Worm (Caenorhabditis elegans) whole organism, L2 larva: Measurements from ENCODE around the gene T08D10.3.

Experiments used
- C34F6.9 ChIP-seq: fragments of 150-350 bp; optimal IDR thresholded peaks from 2 replicates; lab custom pipeline; 2014; ENCODE audit warnings: missing biosample characterization, missing genetic modification characterization
- F13H6.1 ChIP-seq: sonication (generic microtip); optimal IDR thresholded peaks from 2 replicates; lab custom pipeline; 2016; ENCODE audit warnings: missing genetic modification characterization, missing compliant biosample characterization
- R02D3.7 ChIP-seq: fragments of 150-350 bp; optimal IDR thresholded peaks from 2 replicates; lab custom pipeline; 2014; ENCODE audit warnings: missing biosample characterization, missing genetic modification characterization
- ZK546.5 ChIP-seq: sonication (generic microtip); optimal IDR thresholded peaks from 2 replicates; lab custom pipeline; 2017; ENCODE audit warnings: missing biosample characterization, missing genetic modification characterization
- alr-1 ChIP-seq: fragments of 150-350 bp; optimal IDR thresholded peaks from 2 replicates; lab custom pipeline; 2014; ENCODE audit warnings: missing biosample characterization, missing genetic modification characterization
- aly-2 ChIP-seq: fragments of 150-350 bp; optimal IDR thresholded peaks from 2 replicates; lab custom pipeline; 2014; ENCODE audit warnings: missing biosample characterization, missing genetic modification characterization
- ama-1 ChIP-seq: fragments of 150-350 bp; optimal IDR thresholded peaks from 2 replicates; lab custom pipeline; 2018; ENCODE audit warnings: inconsistent platforms
- blmp-1 ChIP-seq: sonication (generic microtip); optimal IDR thresholded peaks from 2 replicates; lab custom pipeline; 2017; ENCODE audit warnings: missing genetic modification characterization, mild to moderate bottlenecking, missing compliant biosample characterization, antibody characterized with exemption, moderate library complexity; ENCODE audit not compliant: insufficient read depth
- ceh-16 ChIP-seq: fragments of 150-350 bp; optimal IDR thresholded peaks from 2 replicates; lab custom pipeline; 2014; ENCODE audit warnings: missing biosample characterization, missing genetic modification characterization
- crh-2 ChIP-seq: sonication (generic microtip); optimal IDR thresholded peaks from 2 replicates; lab custom pipeline; 2017; ENCODE audit warnings: missing biosample characterization, missing genetic modification characterization
- dmd-4 ChIP-seq: sonication (generic microtip); optimal IDR thresholded peaks from 2 replicates; lab custom pipeline; 2017; ENCODE audit warnings: missing biosample characterization, missing genetic modification characterization
- egl-27 ChIP-seq: sonication (generic microtip); optimal IDR thresholded peaks from 3 replicates; lab custom pipeline; 2017; ENCODE audit warnings: missing biosample characterization, missing genetic modification reagents, missing genetic modification characterization
- elt-1 ChIP-seq: fragments of 150-350 bp; optimal IDR thresholded peaks from 2 replicates; lab custom pipeline; 2014; ENCODE audit warnings: missing biosample characterization, missing genetic modification characterization
- fos-1 ChIP-seq: fragments of 150-350 bp; optimal IDR thresholded peaks from 2 replicates; lab custom pipeline; 2014; ENCODE audit warnings: missing biosample characterization, missing genetic modification characterization
- gmeb-1 ChIP-seq: fragments of 150-350 bp; optimal IDR thresholded peaks from 2 replicates; lab custom pipeline; 2014; ENCODE audit warnings: missing biosample characterization, missing genetic modification characterization
- lin-11 ChIP-seq: fragments of 150-350 bp; sonication (generic microtip); optimal IDR thresholded peaks from 2 replicates; lab custom pipeline; 2014; ENCODE audit warnings: missing biosample characterization, missing genetic modification characterization, inconsistent platforms, mixed read lengths
- lsy-2 ChIP-seq, 2 experiments: fragments of 150-350 bp in 1 of 2; sonication (generic microtip) in 1 of 2; optimal IDR thresholded peaks; 2 replicates each; lab custom pipeline; 2014 to 2017; ENCODE audit warnings: missing biosample characterization in 2 of 2, missing genetic modification characterization in 2 of 2
- mab-5 ChIP-seq: fragments of 150-350 bp; optimal IDR thresholded peaks from 2 replicates; lab custom pipeline; 2014; ENCODE audit warnings: missing biosample characterization, missing genetic modification characterization
- mdl-1 ChIP-seq, 2 experiments: fragments of 150-350 bp in 1 of 2; sonication (generic microtip) in 1 of 2; optimal IDR thresholded peaks; 2 replicates each; lab custom pipeline; 2017; ENCODE audit warnings: missing biosample characterization in 2 of 2, missing genetic modification characterization in 2 of 2
- nhr-10 ChIP-seq: sonication (generic microtip); optimal IDR thresholded peaks from 2 replicates; lab custom pipeline; 2017; ENCODE audit warnings: missing biosample characterization, missing genetic modification characterization
- nhr-11 ChIP-seq: fragments of 150-350 bp; optimal IDR thresholded peaks from 2 replicates; lab custom pipeline; 2014; ENCODE audit warnings: missing biosample characterization, missing genetic modification characterization
- nhr-129 ChIP-seq: fragments of 150-350 bp; optimal IDR thresholded peaks from 2 replicates; lab custom pipeline; 2014; ENCODE audit warnings: missing biosample characterization, missing genetic modification characterization
- nhr-25 ChIP-seq: fragments of 150-350 bp; sonication (generic microtip); optimal IDR thresholded peaks from 3 replicates; lab custom pipeline; 2014; ENCODE audit warnings: missing biosample characterization, missing genetic modification characterization
- nhr-6 ChIP-seq: fragments of 150-350 bp; optimal IDR thresholded peaks from 2 replicates; lab custom pipeline; 2014; ENCODE audit warnings: missing biosample characterization, missing genetic modification characterization
- sem-4 ChIP-seq: fragments of 150-350 bp; optimal IDR thresholded peaks from 2 replicates; lab custom pipeline; 2014; ENCODE audit warnings: missing biosample characterization, missing genetic modification reagents, missing genetic modification characterization
- skn-1 ChIP-seq: sonication (generic microtip); optimal IDR thresholded peaks from 2 replicates; lab custom pipeline; 2017; ENCODE audit warnings: missing biosample characterization, missing genetic modification characterization
- sma-3 ChIP-seq: sonication (generic microtip); optimal IDR thresholded peaks from 2 replicates; lab custom pipeline; 2016; ENCODE audit warnings: missing genetic modification reagents, missing genetic modification characterization, missing compliant biosample characterization
- sma-9 ChIP-seq, 2 experiments: fragments of 150-350 bp in 1 of 2; sonication (generic microtip) in 1 of 2; optimal IDR thresholded peaks; 2 replicates each; lab custom pipeline; 2014 to 2016; ENCODE audit warnings: missing genetic modification characterization in 2 of 2, mild to moderate bottlenecking in 1 of 2, missing biosample characterization in 1 of 2, missing compliant biosample characterization in 1 of 2, missing genetic modification reagents in 1 of 2, moderate library complexity in 1 of 2
- unc-55 ChIP-seq: fragments of 150-350 bp; sonication (generic microtip); optimal IDR thresholded peaks from 3 replicates; lab custom pipeline; 2014; ENCODE audit warnings: missing biosample characterization, missing genetic modification reagents, missing genetic modification characterization
- unc-62 ChIP-seq: fragments of 150-350 bp; optimal IDR thresholded peaks from 2 replicates; lab custom pipeline; 2014; ENCODE audit warnings: missing biosample characterization, missing genetic modification reagents, missing genetic modification characterization
- zag-1 ChIP-seq: fragments of 150-350 bp; optimal IDR thresholded peaks from 2 replicates; lab custom pipeline; 2014; ENCODE audit warnings: missing biosample characterization, missing genetic modification characterization
- ztf-11 ChIP-seq: sonication (generic microtip); optimal IDR thresholded peaks from 2 replicates; lab custom pipeline; 2017; ENCODE audit warnings: missing biosample characterization, missing genetic modification characterization

The T08D10.3 gene

ce11 chrX:11985887-11986286 lies 30.7 kb downstream of the T08D10.3 start, which contains the start of gene C49F5.5:
Gene C49F5.5, plus strand, starts transcription at chrX:11986187.
- TF ChIP-seq mdl-1 (tag; optimal IDR thresholded peaks at IDR 0.05; lab: Kevin White, UChicago), result no peak
- TF ChIP-seq ceh-16, result no peak
- TF ChIP-seq nhr-129 (tag; lab: Kevin White, UChicago), result no peak
- no peak for TF ChIP-seq gmeb-1 (tag; lab: Kevin White, UChicago)
- no peak for TF ChIP-seq nhr-25
- no peak for TF ChIP-seq mab-5 (tag; lab: Kevin White, UChicago)
- TF ChIP-seq unc-62, result no peak
- no peak for TF ChIP-seq F13H6.1 (tag; lab: Kevin White, UChicago)
- TF ChIP-seq C34F6.9 (tag; lab: Kevin White, UChicago), result no peak
- no peak for TF ChIP-seq lsy-2 (tag; optimal IDR thresholded peaks at IDR 0.05; lab: Kevin White, UChicago)
- no peak for TF ChIP-seq fos-1 (tag; lab: Kevin White, UChicago)
- TF ChIP-seq sem-4 (tag; lab: Kevin White, UChicago), result no peak
- no peak for TF ChIP-seq dmd-4 (tag; lab: Kevin White, UChicago)
- no peak for TF ChIP-seq skn-1
- no peak for TF ChIP-seq blmp-1 (tag; lab: Kevin White, UChicago)
- TF ChIP-seq ztf-11, result no peak
- no peak for TF ChIP-seq unc-55 (GFP tag; lab: Kevin White, UChicago)
- TF ChIP-seq sma-9 (GFP tag; optimal IDR thresholded peaks at IDR 0.05; lab: Kevin White, UChicago), result no peak
- no peak for TF ChIP-seq sma-9 (tag; optimal IDR thresholded peaks at IDR 0.05; lab: Kevin White, UChicago)
- no peak for TF ChIP-seq alr-1
- no peak for TF ChIP-seq ama-1 (lab: Kevin White, UChicago)
- TF ChIP-seq, all 48 proteins: peak for 0

- TF ChIP-seq nhr-129 (tag; lab: Kevin White, UChicago) (no peak), sma-3 (GFP tag; lab: Kevin White, UChicago) (no peak), aly-2 (tag; lab: Kevin White, UChicago) (no peak), lsy-2 (tag; optimal IDR thresholded peaks at IDR 0.05; lab: Kevin White, UChicago) (no peak), ztf-11 (no peak)
Measured at ce11 chrX:11987900-11988364, 32.7 kb downstream of the T08D10.3 start, which contains the start of gene C49F5.6. Gene C49F5.6, plus strand, starts transcription at chrX:11988314.

- TF ChIP-seq sma-3 (GFP tag; lab: Kevin White, UChicago) (no peak), blmp-1 (tag; lab: Kevin White, UChicago) (no peak), unc-55 (GFP tag; lab: Kevin White, UChicago) (no peak), nhr-11 (tag; lab: Kevin White, UChicago) (no peak), nhr-10 (tag; lab: Kevin White, UChicago) (no peak), sma-9 (GFP tag; optimal IDR thresholded peaks at IDR 0.05; lab: Kevin White, UChicago) (no peak), sma-9 (tag; optimal IDR thresholded peaks at IDR 0.05; lab: Kevin White, UChicago) (no peak), C34F6.9 (tag; lab: Kevin White, UChicago) (no peak), ceh-16 (no peak), ztf-11 (no peak), zag-1 (tag; lab: Kevin White, UChicago) (no peak), R02D3.7 (no peak), aly-2 (tag; lab: Kevin White, UChicago) (no peak)
Measured at ce11 chrX:11992246-11992645, 37.0 kb downstream of the T08D10.3 start.

ce11 chrX:11992778-11993177 lies 37.6 kb downstream of the T08D10.3 start:
- TF ChIP-seq ZK546.5 (tag; lab: Kevin White, UChicago) (no peak), zag-1 (tag; lab: Kevin White, UChicago) (no peak), crh-2 (tag; lab: Kevin White, UChicago) (no peak), egl-27 (no peak), unc-55 (GFP tag; lab: Kevin White, UChicago) (no peak), mab-5 (tag; lab: Kevin White, UChicago) (no peak)

- no peak for TF ChIP-seq nhr-11 (tag; lab: Kevin White, UChicago)
- TF ChIP-seq nhr-25, result no peak
- TF ChIP-seq nhr-6 (tag; lab: Kevin White, UChicago), result no peak
- peak; percentile 24 for TF ChIP-seq sma-3 (GFP tag; lab: Kevin White, UChicago)
- no peak for TF ChIP-seq blmp-1 (tag; lab: Kevin White, UChicago)
- TF ChIP-seq R02D3.7, result no peak
- TF ChIP-seq elt-1 (tag; lab: Kevin White, UChicago), result no peak
- TF ChIP-seq lin-11, result no peak
Measured at ce11 chrX:11993327-11993726, 38.1 kb downstream of the T08D10.3 start.
